Worm (Caenorhabditis elegans) whole organism, young adult: ENCODE results near the gene col-14.

ENCODE experiments used
- B0019.2 ChIP-seq: fragments of 200-800 bp; sonication (Bioruptor generic); conservative IDR thresholded peaks from 2 replicates; pipeline ENCODE4 v1.3.6; 2022; ENCODE audit warnings: missing genetic modification reagents, missing genetic modification characterization, missing compliant biosample characterization
- B0336.3 ChIP-seq: fragments of 200-800 bp; sonication (Bioruptor generic); IDR thresholded peaks from 2 replicates; pipeline ENCODE4 v1.3.6; 2022; ENCODE audit warnings: missing genetic modification characterization, missing compliant biosample characterization
- ZK185.1 ChIP-seq: sonication (generic microtip); optimal IDR thresholded peaks from 2 replicates; lab custom pipeline; 2016; ENCODE audit warnings: mild to moderate bottlenecking, missing genetic modification characterization, missing compliant biosample characterization; ENCODE audit not compliant: poor library complexity, severe bottlenecking
- ama-1 ChIP-seq, 3 experiments: fragments of 150-350 bp in 1 of 3; sonication (generic microtip) in 2 of 3; optimal IDR thresholded peaks; 2 replicates each; lab custom pipeline; 2014 to 2018; ENCODE audit warnings: missing biosample characterization in 2 of 3, missing genetic modification characterization in 2 of 3, missing genetic modification reagents in 2 of 3
- ceh-40 ChIP-seq: fragments of 200-800 bp; sonication (Bioruptor generic); IDR thresholded peaks from 2 replicates; pipeline ENCODE4 v1.3.6; 2022; ENCODE audit warnings: missing genetic modification characterization, missing compliant biosample characterization
- ets-4 ChIP-seq: fragments of 200-800 bp; sonication (Bioruptor generic); optimal IDR thresholded peaks from 2 replicates; lab custom pipeline; 2018; ENCODE audit warnings: mild to moderate bottlenecking, missing genetic modification characterization, missing compliant biosample characterization
- madf-3 ChIP-seq: fragments of 200-800 bp; sonication (Bioruptor generic); IDR thresholded peaks from 2 replicates; pipeline ENCODE4 v1.3.6; 2022; ENCODE audit warnings: missing genetic modification reagents, missing genetic modification characterization, missing compliant biosample characterization
- mxl-1 ChIP-seq: sonication (generic microtip); optimal IDR thresholded peaks from 2 replicates; lab custom pipeline; 2016; ENCODE audit warnings: missing genetic modification characterization, missing compliant biosample characterization
- nfya-1 ChIP-seq: sonication (generic microtip); optimal IDR thresholded peaks from 2 replicates; lab custom pipeline; 2017; ENCODE audit warnings: antibody characterized with exemption, missing compliant biosample characterization, missing genetic modification characterization, borderline replicate concordance; ENCODE audit not compliant: insufficient read depth
- sdz-38 ChIP-seq: sonication (generic microtip); optimal IDR thresholded peaks from 2 replicates; lab custom pipeline; 2016; ENCODE audit warnings: missing genotype, missing genetic modification characterization, missing compliant biosample characterization
- snpc-1.3 ChIP-seq: sonication (generic microtip); optimal IDR thresholded peaks from 2 replicates; lab custom pipeline; 2017; ENCODE audit warnings: missing genetic modification characterization, mild to moderate bottlenecking, missing compliant biosample characterization, antibody characterized with exemption, moderate library complexity, missing genotype, missing genetic modification reagents; ENCODE audit not compliant: insufficient read depth
- unc-62 ChIP-seq: fragments of 150-350 bp; optimal IDR thresholded peaks from 2 replicates; lab custom pipeline; 2014; ENCODE audit warnings: missing biosample characterization, missing genetic modification reagents, missing genetic modification characterization

- TF ChIP-seq snpc-1.3 (no peak), ama-1 (optimal IDR thresholded peaks at IDR 0.05; lab: Kevin White, UChicago) (no peak), ama-1 (GFP tag; optimal IDR thresholded peaks at IDR 0.05; lab: Kevin White, UChicago) (no peak), mxl-1 (tag; lab: Kevin White, UChicago) (no peak), madf-3 (GFP tag; lab: Robert Waterston, UW) (no peak), B0336.3 (GFP tag; lab: Robert Waterston, UW) (no peak), nfya-1 (tag; lab: Kevin White, UChicago) (no peak), sdz-38 (tag; lab: Kevin White, UChicago) (no peak), ZK185.1 (tag; lab: Kevin White, UChicago) (no peak), ceh-40 (no peak), unc-62 (no peak), B0019.2 (GFP tag; lab: Robert Waterston, UW) (no peak), ets-4 (GFP tag; lab: Kevin White, UChicago) (no peak)
Measured at ce11 chrIV:7726325-7726724, 26.9 kb upstream of the col-14 start, which contains the start of gene C50F7.5.
